Worm (Caenorhabditis elegans) whole organism, young adult: ENCODE data around the gene F15B9.11.

ENCODE experiments used
- B0261.1 ChIP-seq: sonication (generic microtip); optimal IDR thresholded peaks from 2 replicates; lab custom pipeline; 2016; ENCODE audit warnings: mild to moderate bottlenecking, missing genetic modification characterization, moderate library complexity, missing compliant biosample characterization
- C06A6.2 ChIP-seq: fragments of 200-800 bp; sonication (Bioruptor generic); conservative IDR thresholded peaks from 2 replicates; pipeline ENCODE4 v1.3.6; 2022; ENCODE audit warnings: missing genetic modification characterization, missing compliant biosample characterization
- C17E4.6 ChIP-seq: fragments of 200-800 bp; sonication (Bioruptor generic); IDR thresholded peaks from 2 replicates; pipeline ENCODE4 v1.3.6; 2022; ENCODE audit warnings: missing genetic modification reagents, missing genetic modification characterization, missing compliant biosample characterization
- F10E7.11 ChIP-seq: sonication (generic microtip); optimal IDR thresholded peaks from 2 replicates; lab custom pipeline; 2017; ENCODE audit warnings: mild to moderate bottlenecking, missing genetic modification characterization, moderate library complexity, missing compliant biosample characterization
- F23B12.7 ChIP-seq: sonication (generic microtip); optimal IDR thresholded peaks from 2 replicates; lab custom pipeline; 2017; ENCODE audit warnings: missing genetic modification characterization, mild to moderate bottlenecking, missing compliant biosample characterization, antibody characterized with exemption, moderate library complexity; ENCODE audit not compliant: insufficient read depth
- F49E8.2 ChIP-seq: sonication (generic microtip); optimal IDR thresholded peaks from 3 replicates; lab custom pipeline; 2017; ENCODE audit warnings: missing genetic modification characterization, mild to moderate bottlenecking, missing compliant biosample characterization, antibody characterized with exemption, moderate library complexity; ENCODE audit not compliant: insufficient read depth
- F55B11.4 ChIP-seq: sonication (generic microtip); optimal IDR thresholded peaks from 2 replicates; lab custom pipeline; 2016; ENCODE audit warnings: missing compliant biosample characterization, missing genetic modification characterization, borderline replicate concordance; ENCODE audit not compliant: insufficient read depth
- F57C9.4 ChIP-seq: sonication (generic microtip); optimal IDR thresholded peaks from 2 replicates; lab custom pipeline; 2017; ENCODE audit warnings: mild to moderate bottlenecking, missing genetic modification characterization, missing compliant biosample characterization
- K11D2.4 ChIP-seq: fragments of 200-800 bp; sonication (Bioruptor generic); IDR thresholded peaks from 2 replicates; pipeline ENCODE4 v1.3.6; 2022; ENCODE audit warnings: missing genetic modification reagents, missing genetic modification characterization, missing compliant biosample characterization
- T07F8.4 ChIP-seq: sonication (generic microtip); optimal IDR thresholded peaks from 2 replicates; lab custom pipeline; 2016; ENCODE audit warnings: mild to moderate bottlenecking, missing genetic modification characterization, moderate library complexity, missing compliant biosample characterization
- Y56A3A.18 ChIP-seq: fragments of 200-800 bp; sonication (Bioruptor generic); IDR thresholded peaks from 2 replicates; pipeline ENCODE4 v1.3.6; 2022; ENCODE audit warnings: missing genetic modification reagents, missing genetic modification characterization, missing compliant biosample characterization
- ZK185.1 ChIP-seq: sonication (generic microtip); optimal IDR thresholded peaks from 2 replicates; lab custom pipeline; 2016; ENCODE audit warnings: mild to moderate bottlenecking, missing genetic modification characterization, missing compliant biosample characterization; ENCODE audit not compliant: poor library complexity, severe bottlenecking
- akir-1 ChIP-seq: fragments of 200-800 bp; sonication (Bioruptor generic); optimal IDR thresholded peaks from 2 replicates; lab custom pipeline; 2018; ENCODE audit warnings: mild to moderate bottlenecking, missing genetic modification characterization, moderate library complexity, missing compliant biosample characterization
- aptf-2 ChIP-seq: fragments of 200-800 bp; sonication (Bioruptor generic); conservative IDR thresholded peaks from 2 replicates; pipeline ENCODE4 v1.3.6; 2022; ENCODE audit warnings: missing genetic modification reagents, missing genetic modification characterization, missing compliant biosample characterization
- aptf-3 ChIP-seq: fragments of 200-800 bp; sonication (Bioruptor generic); IDR thresholded peaks from 2 replicates; pipeline ENCODE4 v1.3.6; 2022; ENCODE audit warnings: missing genetic modification characterization, missing compliant biosample characterization
- attf-3 ChIP-seq: fragments of 200-800 bp; sonication (Bioruptor generic); conservative IDR thresholded peaks from 2 replicates; pipeline ENCODE4 v1.3.6; 2022; ENCODE audit warnings: missing genetic modification reagents, missing genetic modification characterization, missing compliant biosample characterization
- attf-6 ChIP-seq: fragments of 200-800 bp; sonication (Bioruptor generic); IDR thresholded peaks from 2 replicates; pipeline ENCODE4 v1.3.6; 2022; ENCODE audit warnings: missing genetic modification reagents, missing genetic modification characterization, missing compliant biosample characterization
- bed-2 ChIP-seq: fragments of 200-800 bp; sonication (Bioruptor generic); IDR thresholded peaks from 2 replicates; pipeline ENCODE4 v1.3.6; 2022; ENCODE audit warnings: missing genetic modification reagents, missing genetic modification characterization, missing compliant biosample characterization
- ccch-3 ChIP-seq: fragments of 200-800 bp; sonication (Bioruptor generic); optimal IDR thresholded peaks from 2 replicates; lab custom pipeline; 2018; ENCODE audit warnings: mild to moderate bottlenecking, missing genetic modification characterization, missing compliant biosample characterization
- cebp-2 ChIP-seq: fragments of 200-800 bp; sonication (Bioruptor generic); IDR thresholded peaks from 2 replicates; pipeline ENCODE4 v1.3.6; 2022; ENCODE audit warnings: missing genetic modification characterization, missing compliant biosample characterization
- ceh-40 ChIP-seq: fragments of 200-800 bp; sonication (Bioruptor generic); IDR thresholded peaks from 2 replicates; pipeline ENCODE4 v1.3.6; 2022; ENCODE audit warnings: missing genetic modification characterization, missing compliant biosample characterization
- ceh-79 ChIP-seq: sonication (generic microtip); optimal IDR thresholded peaks from 2 replicates; lab custom pipeline; 2017; ENCODE audit warnings: mild to moderate bottlenecking, missing genetic modification characterization, missing compliant biosample characterization
- ceh-91 ChIP-seq: fragments of 200-800 bp; sonication (Bioruptor generic); IDR thresholded peaks from 2 replicates; pipeline ENCODE4 v1.3.6; 2022; ENCODE audit warnings: missing genetic modification reagents, missing genetic modification characterization, missing compliant biosample characterization
- die-1 ChIP-seq: sonication (generic microtip); optimal IDR thresholded peaks from 2 replicates; lab custom pipeline; 2016; ENCODE audit warnings: missing genotype, mild to moderate bottlenecking, missing genetic modification characterization, missing compliant biosample characterization
- ekl-4 ChIP-seq: fragments of 200-800 bp; sonication (Bioruptor generic); IDR thresholded peaks from 2 replicates; pipeline ENCODE4 v1.3.6; 2022; ENCODE audit warnings: missing genetic modification reagents, missing genetic modification characterization, missing compliant biosample characterization
- hmg-1.2 ChIP-seq: fragments of 200-800 bp; sonication (Bioruptor generic); IDR thresholded peaks from 2 replicates; pipeline ENCODE4 v1.3.6; 2022; ENCODE audit warnings: missing genetic modification reagents, missing genetic modification characterization, missing compliant biosample characterization
- hrde-1 ChIP-seq: sonication (generic microtip); optimal IDR thresholded peaks from 2 replicates; lab custom pipeline; 2016; ENCODE audit warnings: missing genetic modification characterization, mild to moderate bottlenecking, missing compliant biosample characterization, moderate library complexity, missing genotype, missing genetic modification reagents, borderline replicate concordance
- hsf-1 ChIP-seq: fragments of 200-800 bp; sonication (Bioruptor generic); IDR thresholded peaks from 2 replicates; pipeline ENCODE4 v1.3.6; 2022; ENCODE audit warnings: missing genetic modification reagents, missing genetic modification characterization, missing compliant biosample characterization
- lin-35 ChIP-seq, 3 experiments: fragments of 150-350 bp in 2 of 3; sonication (generic microtip) in 1 of 3; optimal IDR thresholded peaks; 2 replicates each; lab custom pipeline; 2014 to 2018; ENCODE audit warnings: missing biosample characterization in 3 of 3, missing genetic modification characterization in 3 of 3, missing genetic modification reagents in 3 of 3
- madf-10 ChIP-seq: sonication (generic microtip); optimal IDR thresholded peaks from 2 replicates; lab custom pipeline; 2016; ENCODE audit warnings: mild to moderate bottlenecking, missing genetic modification characterization, missing compliant biosample characterization
- mcd-1 ChIP-seq: fragments of 200-800 bp; sonication (Bioruptor generic); IDR thresholded peaks from 2 replicates; pipeline ENCODE4 v1.3.6; 2022; ENCODE audit warnings: missing genetic modification reagents, missing genetic modification characterization, missing compliant biosample characterization
- mel-28 ChIP-seq: sonication (generic microtip); optimal IDR thresholded peaks from 2 replicates; lab custom pipeline; 2016; ENCODE audit warnings: borderline replicate concordance, mild to moderate bottlenecking, missing genetic modification characterization, missing compliant biosample characterization
- nfya-2 ChIP-seq: fragments of 200-800 bp; sonication (Bioruptor generic); IDR thresholded peaks from 2 replicates; pipeline ENCODE4 v1.3.6; 2022; ENCODE audit warnings: missing genetic modification reagents, missing genetic modification characterization, missing compliant biosample characterization
- nhr-120 ChIP-seq: fragments of 200-800 bp; sonication (Bioruptor generic); IDR thresholded peaks from 2 replicates; pipeline ENCODE4 v1.3.6; 2022; ENCODE audit warnings: missing genetic modification characterization, missing compliant biosample characterization
- nhr-90 ChIP-seq: sonication (generic microtip); optimal IDR thresholded peaks from 2 replicates; lab custom pipeline; 2016; ENCODE audit warnings: missing genotype, mild to moderate bottlenecking, missing genetic modification characterization, missing compliant biosample characterization
- pha-4 ChIP-seq: fragments of 150-350 bp; sonication (generic microtip); optimal IDR thresholded peaks from 2 replicates; lab custom pipeline; 2014; ENCODE audit warnings: missing biosample characterization, missing genetic modification reagents, missing genetic modification characterization
- repo-1 ChIP-seq: sonication (generic microtip); optimal IDR thresholded peaks from 2 replicates; lab custom pipeline; 2017; ENCODE audit warnings: mild to moderate bottlenecking, missing genetic modification characterization, missing compliant biosample characterization
- snpc-1.1 ChIP-seq: sonication (generic microtip); optimal IDR thresholded peaks from 2 replicates; lab custom pipeline; 2017; ENCODE audit warnings: missing genetic modification characterization, mild to moderate bottlenecking, missing compliant biosample characterization, antibody characterized with exemption, moderate library complexity, missing genotype, missing genetic modification reagents; ENCODE audit not compliant: insufficient read depth
- snpc-1.3 ChIP-seq: sonication (generic microtip); optimal IDR thresholded peaks from 2 replicates; lab custom pipeline; 2017; ENCODE audit warnings: missing genetic modification characterization, mild to moderate bottlenecking, missing compliant biosample characterization, antibody characterized with exemption, moderate library complexity, missing genotype, missing genetic modification reagents; ENCODE audit not compliant: insufficient read depth
- snpc-4 ChIP-seq, 5 experiments: fragments of 150-350 bp in 1 of 5; sonication (generic microtip) in 4 of 5; optimal IDR thresholded peaks; 2 replicates each; lab custom pipeline; 2014 to 2018; ENCODE audit warnings: missing genetic modification characterization in 5 of 5, missing biosample characterization in 3 of 5, antibody characterized with exemption in 2 of 5, mild to moderate bottlenecking in 2 of 5, missing compliant biosample characterization in 2 of 5, missing genotype in 2 of 5, moderate library complexity in 2 of 5, missing genetic modification reagents in 1 of 5
- tbp1 ChIP-seq: fragments of 200-800 bp; sonication (Bioruptor generic); optimal IDR thresholded peaks from 2 replicates; lab custom pipeline; 2018; ENCODE audit warnings: mild to moderate bottlenecking, missing genetic modification characterization, missing compliant biosample characterization
- tlf-1 ChIP-seq: fragments of 200-800 bp; sonication (Bioruptor generic); optimal IDR thresholded peaks from 2 replicates; lab custom pipeline; 2018; ENCODE audit warnings: mild to moderate bottlenecking, missing genetic modification characterization, missing compliant biosample characterization
- unc-130 ChIP-seq: sonication (generic microtip); optimal IDR thresholded peaks from 2 replicates; lab custom pipeline; 2016; ENCODE audit warnings: missing genetic modification reagents, missing genetic modification characterization, missing compliant biosample characterization
- zim-3 ChIP-seq: sonication (generic microtip); optimal IDR thresholded peaks from 2 replicates; lab custom pipeline; 2017; ENCODE audit warnings: mild to moderate bottlenecking, missing genetic modification characterization, moderate library complexity, missing compliant biosample characterization
- ztf-22 ChIP-seq: fragments of 200-800 bp; sonication (Bioruptor generic); optimal IDR thresholded peaks from 2 replicates; lab custom pipeline; 2018; ENCODE audit warnings: mild to moderate bottlenecking, missing genetic modification characterization, moderate library complexity, missing compliant biosample characterization
- ztf-26 ChIP-seq: sonication (generic microtip); optimal IDR thresholded peaks from 2 replicates; lab custom pipeline; 2017; ENCODE audit warnings: missing genetic modification characterization, missing compliant biosample characterization
- ztf-3 ChIP-seq: fragments of 200-800 bp; sonication (Bioruptor generic); optimal IDR thresholded peaks from 2 replicates; lab custom pipeline; 2018; ENCODE audit warnings: mild to moderate bottlenecking, missing genetic modification characterization, missing compliant biosample characterization
- ztf-6 ChIP-seq: fragments of 200-800 bp; sonication (Bioruptor generic); IDR thresholded peaks from 2 replicates; pipeline ENCODE4 v1.3.6; 2022; ENCODE audit warnings: missing genetic modification reagents, missing genetic modification characterization, missing compliant biosample characterization

Gene F15B9.11

ce11 chrV:13006754-13007153 lies 14.1 kb upstream of the F15B9.11 start (continued):
- TF ChIP-seq ztf-22 (GFP tag; lab: Kevin White, UChicago) (no peak), K11D2.4 (GFP tag; lab: Robert Waterston, UW) (no peak), hmg-1.2 (0 out of 2 replicates have a peak, but pooled peaks have one; percentile 14), die-1 (no peak), snpc-1.1 (no peak), pha-4 (tag; lab: Kevin White, UChicago) (no peak), cebp-2 (GFP tag; lab: Robert Waterston, UW) (no peak), ekl-4 (no peak), akir-1 (GFP tag; lab: Kevin White, UChicago) (no peak), ccch-3 (no peak), bed-2 (GFP tag; lab: Robert Waterston, UW) (no peak), C06A6.2 (GFP tag; lab: Robert Waterston, UW) (no peak), nhr-90 (no peak), mcd-1 (GFP tag; lab: Robert Waterston, UW) (no peak), aptf-2 (GFP tag; lab: Robert Waterston, UW) (no peak), F57C9.4 (tag; lab: Kevin White, UChicago) (no peak), mel-28 (tag; lab: Kevin White, UChicago) (no peak), ceh-91 (GFP tag; lab: Robert Waterston, UW) (no peak), hrde-1 (peak; percentile 88), T07F8.4 (tag; lab: Kevin White, UChicago) (no peak), unc-130 (GFP tag; lab: Kevin White, UChicago) (no peak), attf-3 (GFP tag; lab: Robert Waterston, UW) (no peak), ceh-40 (GFP tag; lab: Robert Waterston, UW) (no peak), nfya-2 (no peak), ztf-26 (tag; lab: Kevin White, UChicago) (no peak), aptf-3 (GFP tag; lab: Robert Waterston, UW) (no peak), C17E4.6 (GFP tag; lab: Robert Waterston, UW) (no peak), hsf-1 (peak; percentile 47; the same call in 1 of the 2 replicates), ZK185.1 (tag; lab: Kevin White, UChicago) (no peak), F49E8.2 (tag; lab: Kevin White, UChicago) (peak; percentile 72), F55B11.4 (tag; lab: Kevin White, UChicago) (no peak), nhr-120 (GFP tag; lab: Robert Waterston, UW) (no peak), attf-6 (GFP tag; lab: Robert Waterston, UW) (no peak), repo-1 (no peak), tlf-1 (GFP tag; lab: Kevin White, UChicago) (peak; percentile 39), madf-10 (tag; lab: Kevin White, UChicago) (no peak), lin-35 (GFP tag; optimal IDR thresholded peaks at IDR 0.05; lab: Kevin White, UChicago) (no peak), ztf-3 (no peak), F23B12.7 (tag; lab: Kevin White, UChicago) (no peak), B0261.1 (tag; lab: Kevin White, UChicago) (no peak), snpc-1.3 (tag; lab: Kevin White, UChicago) (peak; percentile 43), snpc-4 (GFP tag; optimal IDR thresholded peaks at IDR 0.05; lab: Kevin White, UChicago) (no peak), snpc-4 (tag; optimal IDR thresholded peaks at IDR 0.05; lab: Kevin White, UChicago) (peak in 2 of 4 experiments; percentile 2 to 24), zim-3 (tag; lab: Kevin White, UChicago) (no peak), F10E7.11 (tag; lab: Kevin White, UChicago) (no peak), Y56A3A.18 (GFP tag; lab: Robert Waterston, UW) (no peak), ztf-6 (GFP tag; lab: Robert Waterston, UW) (no peak), tbp1 (no peak), ceh-79 (tag; lab: Kevin White, UChicago) (no peak)
